Fruit fly (Drosophila melanogaster) whole organism, pupa: ENCODE data around the gene Rpt4R.

Source experiments
- CG10348 ChIP-seq: fragments of 200-800 bp; sonication (Bioruptor generic); IDR thresholded peaks from 2 replicates; pipeline ENCODE4 v1.3.6; 2022; ENCODE audit warnings: missing biosample characterization, missing genetic modification characterization
- CG12605 ChIP-seq: fragments of 200-800 bp; sonication (Bioruptor generic); IDR thresholded peaks from 2 replicates; pipeline ENCODE4 v1.3.6; 2022; ENCODE audit warnings: missing biosample characterization, missing genetic modification characterization
- CG13204 ChIP-seq: fragments of 200-800 bp; sonication (Bioruptor generic); optimal IDR thresholded peaks from 2 replicates; lab custom pipeline; 2018; ENCODE audit warnings: missing biosample characterization, mild to moderate bottlenecking, missing genetic modification characterization, moderate library complexity
- CG14655 ChIP-seq: fragments of 200-800 bp; sonication (Bioruptor generic); optimal IDR thresholded peaks from 3 replicates; lab custom pipeline; 2017; ENCODE audit warnings: mild to moderate bottlenecking, missing biosample characterization, missing genetic modification reagents, missing genetic modification characterization
- CG15710 ChIP-seq: fragments of 200-800 bp; sonication (Bioruptor generic); optimal IDR thresholded peaks from 2 replicates; lab custom pipeline; 2018; ENCODE audit warnings: missing biosample characterization, mild to moderate bottlenecking, missing genetic modification characterization, moderate library complexity
- CG17806 ChIP-seq: fragments of 200-800 bp; sonication (Bioruptor generic); optimal IDR thresholded peaks from 2 replicates; lab custom pipeline; 2018; ENCODE audit warnings: missing biosample characterization, mild to moderate bottlenecking, missing genetic modification characterization, moderate library complexity
- CG32121 ChIP-seq: fragments of 200-800 bp; sonication (Bioruptor generic); IDR thresholded peaks from 2 replicates; pipeline ENCODE4 v1.3.6; 2022; ENCODE audit warnings: missing biosample characterization, missing genetic modification characterization
- CG34367 ChIP-seq: fragments of 200-800 bp; sonication (Bioruptor generic); optimal IDR thresholded peaks from 2 replicates; lab custom pipeline; 2018; ENCODE audit warnings: missing biosample characterization, mild to moderate bottlenecking, missing genetic modification characterization
- CG4496 ChIP-seq: fragments of 200-800 bp; sonication (Bioruptor generic); IDR thresholded peaks from 3 replicates; pipeline ENCODE4 v1.3.6; 2022; ENCODE audit warnings: missing biosample characterization, missing genetic modification characterization
- CG8159 ChIP-seq: fragments of 200-800 bp; sonication (Bioruptor generic); optimal IDR thresholded peaks from 3 replicates; lab custom pipeline; 2018; ENCODE audit warnings: missing biosample characterization, mild to moderate bottlenecking, missing genetic modification characterization, moderate library complexity
- CG8301 ChIP-seq: fragments of 200-800 bp; sonication (Bioruptor generic); optimal IDR thresholded peaks from 2 replicates; lab custom pipeline; 2018; ENCODE audit warnings: missing biosample characterization, mild to moderate bottlenecking, missing genetic modification characterization
- CG9948 ChIP-seq: fragments of 200-800 bp; sonication (Bioruptor generic); optimal IDR thresholded peaks from 2 replicates; lab custom pipeline; 2018; ENCODE audit warnings: missing biosample characterization, mild to moderate bottlenecking, missing genetic modification characterization, moderate library complexity
- D1 ChIP-seq: fragments of 200-800 bp; sonication (Bioruptor generic); optimal IDR thresholded peaks from 2 replicates; lab custom pipeline; 2018; ENCODE audit warnings: missing biosample characterization, mild to moderate bottlenecking, missing genetic modification characterization, moderate library complexity
- EcR ChIP-seq: fragments of 200-800 bp; sonication (Bioruptor generic); optimal IDR thresholded peaks from 3 replicates; lab custom pipeline; 2019; ENCODE audit warnings: missing biosample characterization, missing genetic modification characterization, mild to moderate bottlenecking, moderate library complexity, missing genetic modification reagents
- Ets98B ChIP-seq: fragments of 200-800 bp; sonication (Bioruptor generic); IDR thresholded peaks from 2 replicates; pipeline ENCODE4 v1.3.6; 2022; ENCODE audit warnings: missing biosample characterization, missing genetic modification characterization
- Pif1A ChIP-seq: fragments of 200-800 bp; sonication (Bioruptor generic); optimal IDR thresholded peaks from 3 replicates; lab custom pipeline; 2016; ENCODE audit warnings: missing biosample characterization, missing genetic modification characterization
- Pif1B ChIP-seq: fragments of 200-800 bp; sonication (Bioruptor generic); optimal IDR thresholded peaks from 3 replicates; lab custom pipeline; 2016; ENCODE audit warnings: missing biosample characterization, missing genetic modification characterization
- Snoo ChIP-seq: fragments of 200-800 bp; sonication (Bioruptor generic); optimal IDR thresholded peaks from 3 replicates; lab custom pipeline; 2017; ENCODE audit warnings: missing biosample characterization, mild to moderate bottlenecking, missing genetic modification characterization, inconsistent platforms
- fd96Ca ChIP-seq: fragments of 200-800 bp; sonication (Bioruptor generic); IDR thresholded peaks from 3 replicates; pipeline ENCODE4 v1.3.6; 2022; ENCODE audit warnings: missing biosample characterization, missing genetic modification characterization
- gl ChIP-seq: fragments of 200-800 bp; sonication (Bioruptor generic); optimal IDR thresholded peaks from 2 replicates; lab custom pipeline; 2018; ENCODE audit warnings: missing biosample characterization, mild to moderate bottlenecking, missing genetic modification characterization
- rn ChIP-seq: fragments of 200-800 bp; sonication (Bioruptor generic); IDR thresholded peaks from 2 replicates; pipeline ENCODE4 v1.3.6; 2022; ENCODE audit warnings: missing biosample characterization, missing genetic modification characterization

Gene Rpt4R

dm6 chr3L:11925382-11925781, 16.3 kb upstream of the Rpt4R start:
- no peak for TF ChIP-seq CG13204 (GFP tag; lab: Kevin White, UChicago)
- TF ChIP-seq CG8159 (tag; lab: Kevin White, UChicago): no peak
- no peak for TF ChIP-seq CG4496 (GFP tag; lab: Robert Waterston, UW)
- no peak for TF ChIP-seq CG8301 (tag; lab: Kevin White, UChicago)
- no peak for TF ChIP-seq Ets98B
- no peak for TF ChIP-seq CG17806 (tag; lab: Kevin White, UChicago)

dm6 chr3L:11927287-11927743, 14.4 kb upstream of the Rpt4R start, which contains the start of gene byn:
Gene byn, plus strand, starts transcription at chr3L:11927693.
- no peak for TF ChIP-seq Pif1A (GFP tag; lab: Kevin White, UChicago)
- no peak for TF ChIP-seq Ets98B
- no peak for TF ChIP-seq CG4496 (GFP tag; lab: Robert Waterston, UW)
- TF ChIP-seq Pif1B (GFP tag; lab: Kevin White, UChicago): no peak
- no peak for TF ChIP-seq rn (GFP tag; lab: Robert Waterston, UW)
- TF ChIP-seq EcR: no peak
- TF ChIP-seq D1 (tag; lab: Kevin White, UChicago): no peak
- no peak for TF ChIP-seq CG14655 (GFP tag; lab: Kevin White, UChicago)
- no peak for TF ChIP-seq CG13204 (GFP tag; lab: Kevin White, UChicago)
- no peak for TF ChIP-seq Snoo (tag; lab: Kevin White, UChicago)
- TF ChIP-seq CG34367: no peak
- TF ChIP-seq fd96Ca: no peak
- no peak for TF ChIP-seq CG10348
- TF ChIP-seq CG32121 (GFP tag; lab: Robert Waterston, UW): no peak
- no peak for TF ChIP-seq CG17806 (tag; lab: Kevin White, UChicago)
- no peak for TF ChIP-seq CG8301 (tag; lab: Kevin White, UChicago)
- no peak for TF ChIP-seq CG15710 (tag; lab: Kevin White, UChicago)

- TF ChIP-seq CG4496 (GFP tag; lab: Robert Waterston, UW) (no peak), CG15710 (tag; lab: Kevin White, UChicago) (no peak)
Measured at dm6 chr3L:11931619-11932018, 10.1 kb upstream of the Rpt4R start.

- TF ChIP-seq CG15710 (tag; lab: Kevin White, UChicago) (no peak), Pif1B (GFP tag; lab: Kevin White, UChicago) (no peak), fd96Ca (no peak)
Measured at dm6 chr3L:11937270-11937669, 4.4 kb upstream of the Rpt4R start.

- TF ChIP-seq Pif1A (GFP tag; lab: Kevin White, UChicago): no peak
- TF ChIP-seq rn (GFP tag; lab: Robert Waterston, UW): no peak
- TF ChIP-seq CG13204 (GFP tag; lab: Kevin White, UChicago): no peak
- no peak for TF ChIP-seq CG32121 (GFP tag; lab: Robert Waterston, UW)
- TF ChIP-seq CG14655 (GFP tag; lab: Kevin White, UChicago): no peak
- TF ChIP-seq fd96Ca: no peak
- no peak for TF ChIP-seq Pif1B (GFP tag; lab: Kevin White, UChicago)
- no peak for TF ChIP-seq Ets98B
- TF ChIP-seq CG17806 (tag; lab: Kevin White, UChicago): no peak
- no peak for TF ChIP-seq D1 (tag; lab: Kevin White, UChicago)
- TF ChIP-seq CG15710 (tag; lab: Kevin White, UChicago): no peak
Measured at dm6 chr3L:11938716-11939115, 3.0 kb upstream of the Rpt4R start, which contains the start of gene CG44837. Gene CG44837, minus strand, starts transcription at chr3L:11938872.

dm6 chr3L:11944752-11945151, 3.0 kb downstream of the Rpt4R start, which contains the start of gene CG5883:
Gene CG5883, minus strand, starts transcription at chr3L:11944852.
- TF ChIP-seq CG14655 (GFP tag; lab: Kevin White, UChicago) (no peak), CG15710 (tag; lab: Kevin White, UChicago) (no peak), CG10348 (no peak), CG8159 (tag; lab: Kevin White, UChicago) (no peak), Snoo (tag; lab: Kevin White, UChicago) (no peak), CG32121 (GFP tag; lab: Robert Waterston, UW) (no peak), EcR (no peak), rn (GFP tag; lab: Robert Waterston, UW) (no peak), Pif1B (GFP tag; lab: Kevin White, UChicago) (no peak), fd96Ca (no peak), CG4496 (GFP tag; lab: Robert Waterston, UW) (no peak), CG12605 (GFP tag; lab: Robert Waterston, UW) (no peak), D1 (tag; lab: Kevin White, UChicago) (no peak), CG9948 (tag; lab: Kevin White, UChicago) (no peak)

dm6 chr3L:11947357-11947756, 5.6 kb downstream of the Rpt4R start, which contains the start of gene CG7252:
Gene CG7252, plus strand, starts transcription at chr3L:11947675.
- TF ChIP-seq CG34367 (no peak), Snoo (tag; lab: Kevin White, UChicago) (no peak), gl (tag; lab: Kevin White, UChicago) (no peak)
